Fruit fly (Drosophila melanogaster): ENCODE data around the gene IleRS.

IleRS gene

dm6 chr3L:22276614-22277013, 11.9 kb upstream of the IleRS start (continued):
- peak; percentile 6 for TF ChIP-seq mam (GFP tag; optimal IDR thresholded peaks at IDR 0.05)
- TF ChIP-seq Dad (GFP tag; optimal IDR thresholded peaks at IDR 0.05), result no peak
- TF ChIP-seq psq (GFP tag; optimal IDR thresholded peaks at IDR 0.05), result no peak
- no peak for TF ChIP-seq pita (GFP tag; optimal IDR thresholded peaks at IDR 0.05)
- no peak for TF ChIP-seq CG2712 (tag; optimal IDR thresholded peaks at IDR 0.05)
- TF ChIP-seq bcd (GFP tag; optimal IDR thresholded peaks at IDR 0.05), result peak; percentile 15
- peak; percentile 18 for TF ChIP-seq CG2678 (tag; optimal IDR thresholded peaks at IDR 0.05)
- TF ChIP-seq Dip3 (GFP tag; optimal IDR thresholded peaks at IDR 0.05), result no peak
- no peak for TF ChIP-seq sens (GFP tag)
- no peak for TF ChIP-seq eyg (GFP tag; optimal IDR thresholded peaks at IDR 0.05)
- no peak for TF ChIP-seq CG14710 (tag; optimal IDR thresholded peaks at IDR 0.05)
- no peak for TF ChIP-seq CG7271 (tag; optimal IDR thresholded peaks at IDR 0.05)
- TF ChIP-seq CG10267 (tag; optimal IDR thresholded peaks at IDR 0.05), result no peak
- TF ChIP-seq wdn (GFP tag; IDR thresholded peaks at IDR 0.05), result 0 out of 2 replicates have a peak, but pooled peaks have one; percentile 5
- TF ChIP-seq Fer3 (tag; optimal IDR thresholded peaks at IDR 0.05), result peak; percentile 12
- TF ChIP-seq Fer2 (tag; optimal IDR thresholded peaks at IDR 0.05), result peak; percentile 11
- TF ChIP-seq en (GFP tag; optimal IDR thresholded peaks at IDR 0.05), result no peak
- TF ChIP-seq CG7839 (tag; optimal IDR thresholded peaks at IDR 0.05), result peak; percentile 27
- TF ChIP-seq pfk (GFP tag; optimal IDR thresholded peaks at IDR 0.05), result no peak
- 0 out of 2 replicates have a peak, but pooled peaks have one; percentile 11 for TF ChIP-seq Gsc (GFP tag; IDR thresholded peaks at IDR 0.05)
- TF ChIP-seq tll (GFP tag; optimal IDR thresholded peaks at IDR 0.05), result no peak
- TF ChIP-seq PHDP (tag; optimal IDR thresholded peaks at IDR 0.05), result peak; percentile 62
- no peak for TF ChIP-seq Dref (GFP tag; IDR thresholded peaks at IDR 0.05)
- no peak for TF ChIP-seq ftz-f1 (GFP tag; optimal IDR thresholded peaks at IDR 0.05)
- TF ChIP-seq CG13775 (GFP tag; optimal IDR thresholded peaks at IDR 0.05), result no peak
- no peak for TF ChIP-seq CkIIα-i1 (GFP tag; IDR thresholded peaks at IDR 0.05)
- TF ChIP-seq fd3F (GFP tag; optimal IDR thresholded peaks at IDR 0.05), result peak; percentile 49
- no peak for TF ChIP-seq ERR (GFP tag; optimal IDR thresholded peaks at IDR 0.05)
- no peak for TF ChIP-seq MESR4 (GFP tag; optimal IDR thresholded peaks at IDR 0.05)
- no peak for TF ChIP-seq inv (GFP tag; IDR thresholded peaks at IDR 0.05; ENCODE audit: partially characterized antibody)
- no peak for TF ChIP-seq Fer1 (GFP tag; optimal IDR thresholded peaks at IDR 0.05)
- no peak for TF ChIP-seq ATbp (GFP tag; optimal IDR thresholded peaks at IDR 0.05)
- TF ChIP-seq CG17568 (GFP tag; optimal IDR thresholded peaks at IDR 0.05), result no peak
- no peak for TF ChIP-seq CG3407 (GFP tag; optimal IDR thresholded peaks at IDR 0.05)
- no peak for TF ChIP-seq prd (optimal IDR thresholded peaks at IDR 0.05)
- TF ChIP-seq prd (GFP tag; IDR thresholded peaks at IDR 0.05), result peak; percentile 46; the same call in 2 of the 3 replicates
- peak; percentile 10; the same call in 1 of the 2 replicates for TF ChIP-seq sisA (GFP tag; IDR thresholded peaks at IDR 0.05)
- no peak for TF ChIP-seq CG3163 (GFP tag; optimal IDR thresholded peaks at IDR 0.05)
- peak; percentile 48; the same call in 1 of the 2 replicates for TF ChIP-seq CG5953 (GFP tag; IDR thresholded peaks at IDR 0.05)
- no peak for TF ChIP-seq CG18764 (GFP tag; optimal IDR thresholded peaks at IDR 0.05)
- TF ChIP-seq CG33557 (GFP tag; optimal IDR thresholded peaks at IDR 0.05), result no peak
- peak; percentile 46 for TF ChIP-seq esg (GFP tag; conservative IDR thresholded peaks at IDR 0.05)
- peak; percentile 28 for TF ChIP-seq CG2120 (GFP tag; optimal IDR thresholded peaks at IDR 0.05)
- no peak for TF ChIP-seq Dp (GFP tag; optimal IDR thresholded peaks at IDR 0.05)
- no peak for TF ChIP-seq Bdp1 (GFP tag; optimal IDR thresholded peaks at IDR 0.05)
- no peak for TF ChIP-seq NK7.1 (GFP tag; optimal IDR thresholded peaks at IDR 0.05)
- TF ChIP-seq nom (GFP tag; optimal IDR thresholded peaks at IDR 0.05), result no peak
- no peak for TF ChIP-seq CG43689 (GFP tag; IDR thresholded peaks at IDR 0.05)
- no peak for TF ChIP-seq z (GFP tag; IDR thresholded peaks at IDR 0.05)
- no peak for TF ChIP-seq CrebB (tag; optimal IDR thresholded peaks at IDR 0.05)
- TF ChIP-seq CoRest (tag; optimal IDR thresholded peaks at IDR 0.05), result peak; percentile 51

Measured in whole organism, embryonic.